Worm (Caenorhabditis elegans) whole organism, early embryonic: ENCODE data around the gene pmp-5.

ENCODE experiments used
- B0310.2 ChIP-seq: sonication (generic microtip); optimal IDR thresholded peaks from 2 replicates; lab custom pipeline; 2016; ENCODE audit warnings: mild to moderate bottlenecking, missing genetic modification characterization, missing compliant biosample characterization
- F13C5.2 ChIP-seq: sonication (generic microtip); optimal IDR thresholded peaks from 2 replicates; lab custom pipeline; 2017; ENCODE audit warnings: mild to moderate bottlenecking, missing genetic modification characterization, inconsistent platforms, missing compliant biosample characterization
- aly-1 ChIP-seq: sonication (generic microtip); optimal IDR thresholded peaks from 2 replicates; lab custom pipeline; 2016; ENCODE audit warnings: missing genetic modification characterization, missing compliant biosample characterization
- ama-1 ChIP-seq: fragments of 150-350 bp; optimal IDR thresholded peaks from 2 replicates; lab custom pipeline; 2014
- ceh-13 ChIP-seq: fragments of 200-800 bp; sonication (Bioruptor generic); optimal IDR thresholded peaks from 2 replicates; lab custom pipeline; 2018; ENCODE audit warnings: mild to moderate bottlenecking, missing genetic modification characterization, missing compliant biosample characterization
- ceh-36 ChIP-seq: sonication (generic microtip); optimal IDR thresholded peaks from 2 replicates; lab custom pipeline; 2016; ENCODE audit warnings: missing genetic modification characterization, inconsistent platforms, missing compliant biosample characterization
- ets-7 ChIP-seq: sonication (generic microtip); optimal IDR thresholded peaks from 2 replicates; lab custom pipeline; 2016; ENCODE audit warnings: missing genotype, missing genetic modification characterization, missing compliant biosample characterization
- flt-1 ChIP-seq: fragments of 200-800 bp; sonication (Bioruptor generic); IDR thresholded peaks from 2 replicates; pipeline ENCODE4 v1.3.6; 2022; ENCODE audit warnings: missing genetic modification characterization, missing compliant biosample characterization
- hmbx-1 ChIP-seq: sonication (generic microtip); optimal IDR thresholded peaks from 2 replicates; lab custom pipeline; 2016; ENCODE audit warnings: mild to moderate bottlenecking, missing genetic modification characterization, missing compliant biosample characterization
- hmg-4 ChIP-seq: fragments of 200-800 bp; sonication (Bioruptor generic); optimal IDR thresholded peaks from 2 replicates; lab custom pipeline; 2018; ENCODE audit warnings: mild to moderate bottlenecking, missing genetic modification characterization, missing compliant biosample characterization
- hnd-1 ChIP-seq: sonication (generic microtip); optimal IDR thresholded peaks from 2 replicates; lab custom pipeline; 2016; ENCODE audit warnings: missing genetic modification characterization, missing compliant biosample characterization
- pes-1 ChIP-seq: fragments of 200-800 bp; sonication (Bioruptor generic); IDR thresholded peaks from 2 replicates; pipeline ENCODE4 v1.3.6; 2022; ENCODE audit warnings: missing genetic modification reagents, missing genetic modification characterization, missing compliant biosample characterization
- scrt-1 ChIP-seq: fragments of 200-800 bp; sonication (Bioruptor generic); IDR thresholded peaks from 2 replicates; pipeline ENCODE4 v1.3.6; 2022; ENCODE audit warnings: missing genetic modification characterization, missing compliant biosample characterization
- sea-1 ChIP-seq: fragments of 200-800 bp; sonication (Bioruptor generic); conservative IDR thresholded peaks from 2 replicates; pipeline ENCODE4 v1.3.6; 2022; ENCODE audit warnings: missing genetic modification characterization, missing compliant biosample characterization
- tbx-11 ChIP-seq: fragments of 200-800 bp; sonication (Bioruptor generic); IDR thresholded peaks from 2 replicates; pipeline ENCODE4 v1.3.6; 2022; ENCODE audit warnings: missing genetic modification characterization, missing compliant biosample characterization
- tbx-37 ChIP-seq: fragments of 200-800 bp; sonication (Bioruptor generic); conservative IDR thresholded peaks from 2 replicates; pipeline ENCODE4 v1.3.6; 2022; ENCODE audit warnings: missing genetic modification reagents, missing genetic modification characterization, missing compliant biosample characterization
- tra-4 ChIP-seq: sonication (generic microtip); optimal IDR thresholded peaks from 2 replicates; lab custom pipeline; 2017; ENCODE audit warnings: missing genetic modification characterization, missing compliant biosample characterization

Gene pmp-5

DNA sequence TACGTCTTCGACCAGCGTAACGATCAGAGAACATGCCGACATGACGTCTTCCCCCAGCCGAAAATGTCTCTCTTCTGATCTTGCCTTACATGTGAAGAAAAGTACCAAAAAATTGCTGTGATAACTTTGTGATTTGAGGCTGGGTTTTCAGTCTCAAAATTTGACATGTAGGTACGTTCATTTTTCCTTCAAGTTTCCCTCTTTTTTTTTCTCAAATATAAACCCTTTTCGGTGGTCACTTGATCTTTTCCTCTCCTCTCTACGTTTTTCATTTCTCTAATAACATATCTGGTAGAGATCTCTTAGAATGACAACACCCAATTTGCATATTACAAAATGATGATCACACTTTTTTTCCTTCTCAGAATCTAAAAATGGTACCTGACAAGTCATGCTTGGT lies 43.7 kb downstream of the pmp-5 start, which contains the start of gene nhr-37:
Gene nhr-37, plus strand, starts transcription at position 301 of the 400 bp plus-strand sequence.
- no peak for TF ChIP-seq hnd-1
- no peak for TF ChIP-seq hmbx-1 (tag; lab: Kevin White, UChicago)
- no peak for TF ChIP-seq hmg-4 (GFP tag; lab: Kevin White, UChicago)
- no peak for TF ChIP-seq sea-1 (GFP tag; lab: Robert Waterston, UW)
- no peak for TF ChIP-seq ets-7 (tag; lab: Kevin White, UChicago)
- no peak for TF ChIP-seq pes-1 (GFP tag; lab: Robert Waterston, UW)
- TF ChIP-seq ceh-36 (tag; lab: Kevin White, UChicago), result no peak
- no peak for TF ChIP-seq B0310.2 (tag; lab: Kevin White, UChicago)
- no peak for TF ChIP-seq ama-1 (lab: Kevin White, UChicago)
- TF ChIP-seq tbx-37 (GFP tag; lab: Robert Waterston, UW), result no peak

DNA sequence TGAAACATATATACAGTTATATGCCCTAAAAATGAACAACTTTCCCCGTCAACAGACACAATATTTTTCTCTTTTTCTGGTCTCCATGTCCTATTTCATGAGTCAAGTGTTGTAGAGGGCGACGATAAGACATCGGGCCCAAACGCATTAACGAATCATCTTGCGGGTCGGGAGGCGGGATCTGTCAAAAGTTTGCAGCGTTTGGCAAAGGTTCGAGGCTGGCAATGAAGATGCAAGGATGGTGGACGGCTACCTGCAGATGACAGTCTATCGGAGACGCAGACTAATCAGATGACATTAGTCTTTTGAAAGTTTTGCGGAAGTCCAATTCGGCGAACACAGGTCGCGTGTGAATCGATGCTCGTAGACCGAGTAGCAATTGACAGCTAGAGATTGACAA lies 44.8 kb downstream of the pmp-5 start:
- TF ChIP-seq ceh-13, result no peak
- no peak for TF ChIP-seq ama-1 (lab: Kevin White, UChicago)
- no peak for TF ChIP-seq aly-1 (tag; lab: Kevin White, UChicago)
- no peak for TF ChIP-seq pes-1 (GFP tag; lab: Robert Waterston, UW)
- TF ChIP-seq tbx-37 (GFP tag; lab: Robert Waterston, UW), result no peak
- no peak for TF ChIP-seq scrt-1 (GFP tag; lab: Robert Waterston, UW)
- TF ChIP-seq flt-1, result no peak
- TF ChIP-seq sea-1 (GFP tag; lab: Robert Waterston, UW), result no peak
- no peak for TF ChIP-seq tra-4 (tag; lab: Kevin White, UChicago)

DNA sequence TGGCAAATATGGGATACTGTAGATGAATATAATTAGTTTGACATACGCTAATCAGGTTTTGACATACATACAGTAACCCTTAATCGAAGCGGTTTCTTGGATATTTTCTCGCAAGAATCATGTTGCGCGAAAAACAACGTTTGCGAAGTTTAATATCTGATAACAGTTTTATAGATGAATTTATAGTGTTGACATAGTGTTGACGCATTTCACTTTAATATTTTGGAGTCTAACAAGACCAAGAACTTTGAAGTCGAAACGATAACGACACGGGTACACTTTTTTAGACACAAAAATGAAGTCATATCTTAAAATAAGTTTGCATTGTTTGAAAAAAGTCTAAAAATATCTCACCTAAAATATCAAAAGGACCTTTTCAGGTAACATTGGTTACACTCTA lies 49.3 kb downstream of the pmp-5 start:
- TF ChIP-seq tbx-37 (GFP tag; lab: Robert Waterston, UW) (no peak), scrt-1 (GFP tag; lab: Robert Waterston, UW) (no peak), ama-1 (lab: Kevin White, UChicago) (no peak), hnd-1 (no peak), sea-1 (GFP tag; lab: Robert Waterston, UW) (no peak), hmg-4 (GFP tag; lab: Kevin White, UChicago) (no peak), flt-1 (no peak), aly-1 (tag; lab: Kevin White, UChicago) (no peak), hmbx-1 (tag; lab: Kevin White, UChicago) (no peak), B0310.2 (tag; lab: Kevin White, UChicago) (no peak), tbx-11 (no peak), pes-1 (GFP tag; lab: Robert Waterston, UW) (no peak), ceh-36 (tag; lab: Kevin White, UChicago) (no peak), F13C5.2 (tag; lab: Kevin White, UChicago) (no peak), tra-4 (tag; lab: Kevin White, UChicago) (no peak), ets-7 (tag; lab: Kevin White, UChicago) (no peak), ceh-13 (no peak)

DNA sequence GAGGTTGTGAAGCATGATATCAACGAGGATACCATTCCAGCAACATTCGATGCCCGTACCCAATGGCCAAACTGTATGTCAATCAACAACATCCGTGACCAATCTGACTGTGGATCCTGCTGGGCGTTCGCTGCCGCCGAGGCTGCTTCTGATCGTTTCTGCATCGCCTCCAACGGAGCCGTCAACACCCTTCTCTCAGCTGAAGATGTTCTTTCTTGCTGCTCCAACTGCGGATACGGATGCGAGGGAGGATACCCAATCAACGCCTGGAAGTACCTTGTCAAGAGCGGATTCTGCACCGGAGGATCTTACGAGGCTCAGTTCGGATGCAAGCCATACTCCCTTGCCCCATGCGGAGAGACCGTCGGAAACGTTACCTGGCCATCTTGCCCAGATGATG lies 50.6 kb downstream of the pmp-5 start:
- TF ChIP-seq hmbx-1 (tag; lab: Kevin White, UChicago) (no peak), tbx-11 (no peak), pes-1 (GFP tag; lab: Robert Waterston, UW) (no peak), ceh-13 (no peak), hnd-1 (no peak), scrt-1 (GFP tag; lab: Robert Waterston, UW) (no peak)

DNA sequence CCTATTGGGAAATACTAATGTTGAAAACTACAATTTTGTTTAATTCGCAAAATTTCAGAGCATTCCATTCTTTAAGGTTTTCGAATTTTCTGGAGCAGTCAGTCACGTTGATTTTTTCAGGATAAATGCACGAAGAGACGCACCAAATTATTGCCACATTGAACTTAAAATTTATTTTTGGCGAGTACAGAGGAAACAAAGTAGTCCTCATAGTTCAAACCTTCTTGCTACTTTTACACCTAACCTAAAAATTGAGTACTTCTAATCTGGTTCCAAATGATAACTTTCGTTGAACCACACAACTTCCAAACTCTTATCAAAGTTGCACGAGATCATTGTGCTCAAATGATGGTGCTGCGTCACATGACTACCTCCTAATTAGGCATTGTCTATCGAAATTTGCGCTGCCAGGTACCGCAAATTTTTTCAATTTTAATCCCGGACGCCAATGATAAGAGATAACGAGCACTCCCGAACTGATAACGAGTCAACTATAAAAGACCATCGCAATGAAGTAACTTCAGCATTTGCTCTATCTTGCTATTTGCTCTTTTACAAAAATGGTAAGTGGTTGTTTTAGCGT lies 51.4 kb downstream of the pmp-5 start, which contains the start of gene cpr-4:
Gene cpr-4, plus strand, starts transcription at position 523 of the 583 bp plus-strand sequence.
- TF ChIP-seq ets-7 (tag; lab: Kevin White, UChicago) (no peak), hmbx-1 (tag; lab: Kevin White, UChicago) (no peak), sea-1 (GFP tag; lab: Robert Waterston, UW) (no peak), B0310.2 (tag; lab: Kevin White, UChicago) (no peak), ceh-36 (tag; lab: Kevin White, UChicago) (no peak), pes-1 (GFP tag; lab: Robert Waterston, UW) (no peak), scrt-1 (GFP tag; lab: Robert Waterston, UW) (no peak), aly-1 (tag; lab: Kevin White, UChicago) (no peak), tbx-37 (GFP tag; lab: Robert Waterston, UW) (no peak), hnd-1 (no peak), ama-1 (lab: Kevin White, UChicago) (no peak), F13C5.2 (tag; lab: Kevin White, UChicago) (no peak), ceh-13 (no peak)
